ENCODE assay signal across 1 fruit fly cellular context in genomic region chr2L:8602616-8603015, dm6.
TF ChIP-seq lines count a peak whose summit lies in the region.

No protein-coding gene starts in this region.

TF ChIP-seq in whole organism, embryonic, 481 proteins besides CTCF, POLR2A, EP300 and RAD21 (continued from another document):
- TF ChIP-seq sens (GFP tag; lab: Kevin White, UChicago) = peak; percentile 91
- no peak for TF ChIP-seq CG9797 (GFP tag; optimal IDR thresholded peaks at IDR 0.05; lab: Kevin White, UChicago)
- TF ChIP-seq CG16779 (GFP tag; IDR thresholded peaks at IDR 0.05; lab: Robert Waterston, UW) = no peak
- TF ChIP-seq Asciz (GFP tag; optimal IDR thresholded peaks at IDR 0.05; lab: Kevin White, UChicago) = peak; percentile 25
- peak; percentile 13 for TF ChIP-seq ems (GFP tag; optimal IDR thresholded peaks at IDR 0.05; lab: Kevin White, UChicago)
